Fruit fly (Drosophila melanogaster) whole organism, embryonic: ENCODE measurements around the gene CG31627.

Experiments used
- Abd-B ChIP-seq: fragments of 200-800 bp; sonication (Bioruptor generic); optimal IDR thresholded peaks from 2 replicates; lab custom pipeline; 2018; ENCODE audit warnings: missing biosample characterization, mild to moderate bottlenecking, missing genetic modification characterization, moderate library complexity
- CG10543 ChIP-seq: fragments of 200-800 bp; sonication (Bioruptor generic); optimal IDR thresholded peaks from 3 replicates; lab custom pipeline; 2017; ENCODE audit warnings: missing biosample characterization, mild to moderate bottlenecking, missing genetic modification characterization, moderate library complexity
- CG10654 ChIP-seq: fragments of 200-800 bp; sonication (Bioruptor generic); optimal IDR thresholded peaks from 2 replicates; lab custom pipeline; 2016; ENCODE audit warnings: missing biosample characterization, missing genetic modification characterization
- CG10979 ChIP-seq: fragments of 200-800 bp; sonication (Bioruptor generic); optimal IDR thresholded peaks from 2 replicates; lab custom pipeline; 2018; ENCODE audit warnings: missing biosample characterization, mild to moderate bottlenecking, missing genetic modification characterization, moderate library complexity
- CG14050 ChIP-seq: fragments of 200-800 bp; sonication (Bioruptor generic); IDR thresholded peaks from 3 replicates; pipeline ENCODE4 v1.3.6; 2022; ENCODE audit warnings: missing biosample characterization, missing genetic modification characterization
- CG15601 ChIP-seq: fragments of 200-800 bp; sonication (Bioruptor generic); optimal IDR thresholded peaks from 3 replicates; lab custom pipeline; 2019; ENCODE audit warnings: missing biosample characterization, mild to moderate bottlenecking, missing genetic modification characterization, moderate library complexity
- CG15696 ChIP-seq: fragments of 200-800 bp; sonication (Bioruptor generic); optimal IDR thresholded peaks from 2 replicates; lab custom pipeline; 2019; ENCODE audit warnings: missing biosample characterization, mild to moderate bottlenecking, missing genetic modification characterization, moderate library complexity
- CG18599 ChIP-seq: fragments of 200-800 bp; sonication (Bioruptor generic); optimal IDR thresholded peaks from 3 replicates; lab custom pipeline; 2017; ENCODE audit warnings: missing biosample characterization, missing genetic modification characterization, mild to moderate bottlenecking, moderate library complexity, missing genetic modification reagents
- CG2116 ChIP-seq: fragments of 200-800 bp; sonication (Bioruptor generic); optimal IDR thresholded peaks from 3 replicates; lab custom pipeline; 2018; ENCODE audit warnings: missing biosample characterization, mild to moderate bottlenecking, missing genetic modification characterization
- CG2129 ChIP-seq: fragments of 200-800 bp; sonication (Bioruptor generic); IDR thresholded peaks from 2 replicates; pipeline ENCODE4 v1.3.6; 2022; ENCODE audit warnings: missing biosample characterization, missing genetic modification characterization; ENCODE audit not compliant: partially characterized antibody
- CG32532 ChIP-seq: fragments of 200-800 bp; sonication (Bioruptor generic); IDR thresholded peaks from 2 replicates; pipeline ENCODE4 v1.3.6; 2022; ENCODE audit warnings: missing biosample characterization, missing genetic modification characterization
- CG34422 ChIP-seq: fragments of 200-800 bp; sonication (Bioruptor generic); IDR thresholded peaks from 3 replicates; pipeline ENCODE4 v1.3.6; 2022; ENCODE audit warnings: missing biosample characterization, missing genetic modification characterization
- CG4328 ChIP-seq: fragments of 200-800 bp; sonication (Bioruptor generic); optimal IDR thresholded peaks from 3 replicates; lab custom pipeline; 2017; ENCODE audit warnings: missing biosample characterization, missing genetic modification reagents, missing genetic modification characterization
- CG4404 ChIP-seq: fragments of 200-800 bp; sonication (Bioruptor generic); IDR thresholded peaks from 2 replicates; pipeline ENCODE4 v1.3.6; 2022; ENCODE audit warnings: missing biosample characterization, missing genetic modification characterization
- CG5180 ChIP-seq: fragments of 200-800 bp; sonication (Bioruptor generic); optimal IDR thresholded peaks from 3 replicates; lab custom pipeline; 2017; ENCODE audit warnings: missing biosample characterization, missing genetic modification characterization, mild to moderate bottlenecking, moderate library complexity, missing genetic modification reagents
- CG6175 ChIP-seq: fragments of 200-800 bp; sonication (Bioruptor generic); IDR thresholded peaks from 3 replicates; pipeline ENCODE4 v1.3.6; 2022; ENCODE audit warnings: missing biosample characterization, missing genetic modification characterization
- CG6254 ChIP-seq: fragments of 200-800 bp; sonication (Bioruptor generic); optimal IDR thresholded peaks from 3 replicates; lab custom pipeline; 2017; ENCODE audit warnings: mild to moderate bottlenecking, missing biosample characterization, missing genetic modification reagents, missing genetic modification characterization
- CG6689 ChIP-seq: fragments of 200-800 bp; sonication (Bioruptor generic); IDR thresholded peaks from 2 replicates; pipeline ENCODE4 v1.3.6; 2022; ENCODE audit warnings: missing biosample characterization, missing genetic modification characterization
- CG6791 ChIP-seq: fragments of 200-800 bp; sonication (Bioruptor generic); IDR thresholded peaks from 3 replicates; pipeline ENCODE4 v1.3.6; 2022; ENCODE audit warnings: missing biosample characterization, missing genetic modification characterization; ENCODE audit not compliant: partially characterized antibody
- CG7963 ChIP-seq: fragments of 200-800 bp; sonication (Bioruptor generic); IDR thresholded peaks from 3 replicates; pipeline ENCODE4 v1.3.6; 2022; ENCODE audit warnings: missing biosample characterization, missing genetic modification characterization; ENCODE audit not compliant: partially characterized antibody
- CG8089 ChIP-seq: fragments of 200-800 bp; sonication (Bioruptor generic); optimal IDR thresholded peaks from 3 replicates; lab custom pipeline; 2016; ENCODE audit warnings: missing biosample characterization, missing genetic modification characterization
- CG8388 ChIP-seq: fragments of 200-800 bp; sonication (Bioruptor generic); optimal IDR thresholded peaks from 2 replicates; lab custom pipeline; 2019; ENCODE audit warnings: missing biosample characterization, mild to moderate bottlenecking, missing genetic modification characterization, moderate library complexity
- CG8944 ChIP-seq: fragments of 200-800 bp; sonication (Bioruptor generic); optimal IDR thresholded peaks from 3 replicates; lab custom pipeline; 2016; ENCODE audit warnings: missing biosample characterization, missing genetic modification characterization
- CG9609 ChIP-seq: fragments of 200-800 bp; sonication (Bioruptor generic); optimal IDR thresholded peaks from 3 replicates; lab custom pipeline; 2016; ENCODE audit warnings: missing biosample characterization, missing genetic modification characterization
- CkIIα-i1 ChIP-seq: fragments of 200-800 bp; sonication (Bioruptor generic); IDR thresholded peaks from 2 replicates; pipeline ENCODE4 v1.3.6; 2022; ENCODE audit warnings: missing biosample characterization, missing genetic modification characterization
- Ets65A ChIP-seq: fragments of 200-800 bp; sonication (Bioruptor generic); peaks from one replicate; lab custom pipeline; 2016; ENCODE audit warnings: missing biosample characterization, missing genetic modification characterization
- Lpt ChIP-seq: fragments of >200 bp; optimal IDR thresholded peaks from 2 replicates; lab custom pipeline; 2018; ENCODE audit warnings: missing biosample characterization, missing genetic modification characterization
- Max ChIP-seq: fragments of 200-800 bp; sonication (Bioruptor generic); optimal IDR thresholded peaks from 2 replicates; lab custom pipeline; 2016; ENCODE audit warnings: missing biosample characterization, mild to moderate bottlenecking, missing genetic modification characterization
- Ptx1 ChIP-seq: fragments of 200-800 bp; sonication (Bioruptor generic); IDR thresholded peaks from 2 replicates; pipeline ENCODE4 v1.3.6; 2022; ENCODE audit warnings: missing biosample characterization, missing genetic modification characterization
- Rfx ChIP-seq: fragments of 200-800 bp; sonication (Bioruptor generic); IDR thresholded peaks from 2 replicates; pipeline ENCODE4 v1.3.6; 2022; ENCODE audit warnings: missing biosample characterization, missing genetic modification characterization
- Side ChIP-seq: fragments of 200-800 bp; sonication (Bioruptor generic); optimal IDR thresholded peaks from 2 replicates; lab custom pipeline; 2016; ENCODE audit warnings: missing biosample characterization, missing genetic modification characterization
- ara ChIP-seq: fragments of 200-800 bp; sonication (Bioruptor generic); IDR thresholded peaks from 2 replicates; pipeline ENCODE4 v1.3.6; 2022; ENCODE audit warnings: missing biosample characterization, missing genetic modification characterization
- ato ChIP-seq: fragments of 200-800 bp; sonication (Bioruptor generic); IDR thresholded peaks from 2 replicates; pipeline ENCODE4 v1.3.6; 2022; ENCODE audit warnings: missing biosample characterization, missing genetic modification characterization; ENCODE audit not compliant: partially characterized antibody
- az2 ChIP-seq: fragments of 200-800 bp; sonication (Bioruptor generic); optimal IDR thresholded peaks from 3 replicates; lab custom pipeline; 2016; ENCODE audit warnings: missing biosample characterization, missing genetic modification characterization
- da ChIP-seq: fragments of 200-800 bp; sonication (Bioruptor generic); optimal IDR thresholded peaks from 2 replicates; lab custom pipeline; 2016; ENCODE audit warnings: missing biosample characterization, missing genetic modification characterization
- danr ChIP-seq: fragments of 200-800 bp; sonication (Bioruptor generic); IDR thresholded peaks from 2 replicates; pipeline ENCODE4 v1.3.6; 2022; ENCODE audit warnings: missing biosample characterization, missing genetic modification characterization
- dm ChIP-seq: fragments of 200-800 bp; sonication (Bioruptor generic); optimal IDR thresholded peaks from 3 replicates; lab custom pipeline; 2016; ENCODE audit warnings: missing biosample characterization, missing genetic modification characterization
- dysf ChIP-seq: fragments of 200-800 bp; sonication (Bioruptor generic); IDR thresholded peaks from 3 replicates; pipeline ENCODE4 v1.3.6; 2022; ENCODE audit warnings: missing biosample characterization, missing genetic modification characterization
- fru ChIP-seq: fragments of >200 bp; optimal IDR thresholded peaks from 2 replicates; lab custom pipeline; 2017
- gem ChIP-seq: fragments of 200-800 bp; sonication (Bioruptor generic); optimal IDR thresholded peaks from 2 replicates; lab custom pipeline; 2019; ENCODE audit warnings: missing biosample characterization, mild to moderate bottlenecking, missing genetic modification characterization, moderate library complexity
- gsb ChIP-seq: fragments of 200-800 bp; sonication (Bioruptor generic); IDR thresholded peaks from 2 replicates; pipeline ENCODE4 v1.3.6; 2022; ENCODE audit warnings: missing biosample characterization, missing genetic modification characterization
- ind ChIP-seq: fragments of 200-800 bp; sonication (Bioruptor generic); optimal IDR thresholded peaks from 3 replicates; lab custom pipeline; 2016; ENCODE audit warnings: missing biosample characterization, missing genetic modification characterization
- oc ChIP-seq: fragments of 200-800 bp; sonication (Bioruptor generic); optimal IDR thresholded peaks from 2 replicates; lab custom pipeline; 2018; ENCODE audit warnings: missing biosample characterization, mild to moderate bottlenecking, missing genetic modification characterization, moderate library complexity
- pfk ChIP-seq: fragments of 200-800 bp; sonication (Bioruptor generic); optimal IDR thresholded peaks from 2 replicates; lab custom pipeline; 2018; ENCODE audit warnings: missing biosample characterization, mild to moderate bottlenecking, missing genetic modification characterization, moderate library complexity
- pita ChIP-seq: fragments of 200-800 bp; sonication (Bioruptor generic); optimal IDR thresholded peaks from 2 replicates; lab custom pipeline; 2017; ENCODE audit warnings: missing biosample characterization, mild to moderate bottlenecking, missing genetic modification characterization
- row ChIP-seq: fragments of 200-800 bp; sonication (Bioruptor generic); IDR thresholded peaks from 3 replicates; pipeline ENCODE4 v1.3.6; 2022; ENCODE audit warnings: missing biosample characterization, missing genetic modification characterization
- slp2 ChIP-seq: fragments of 200-800 bp; sonication (Bioruptor generic); optimal IDR thresholded peaks from 2 replicates; lab custom pipeline; 2016; ENCODE audit warnings: missing biosample characterization, missing genetic modification characterization
- sug ChIP-seq: fragments of 200-800 bp; optimal IDR thresholded peaks from 2 replicates; lab custom pipeline; 2019; ENCODE audit warnings: missing biosample characterization, mild to moderate bottlenecking, missing genetic modification characterization, moderate library complexity
- trem ChIP-seq: fragments of 200-800 bp; optimal IDR thresholded peaks from 3 replicates; lab custom pipeline; 2019; ENCODE audit warnings: missing biosample characterization, mild to moderate bottlenecking, missing genetic modification characterization, moderate library complexity
- ttk ChIP-seq: fragments of 200-800 bp; sonication (Bioruptor generic); IDR thresholded peaks from 2 replicates; pipeline ENCODE4 v2.1.2; 2022; ENCODE audit warnings: missing biosample characterization, missing genetic modification characterization
- tx ChIP-seq: fragments of 200-800 bp; sonication (Bioruptor generic); optimal IDR thresholded peaks from 2 replicates; lab custom pipeline; 2016; ENCODE audit warnings: missing biosample characterization, missing genetic modification characterization
- wek ChIP-seq: fragments of 200-800 bp; sonication (Bioruptor generic); optimal IDR thresholded peaks from 3 replicates; lab custom pipeline; 2018; ENCODE audit warnings: missing biosample characterization, mild to moderate bottlenecking, missing genetic modification characterization, moderate library complexity

Gene CG31627

DNA sequence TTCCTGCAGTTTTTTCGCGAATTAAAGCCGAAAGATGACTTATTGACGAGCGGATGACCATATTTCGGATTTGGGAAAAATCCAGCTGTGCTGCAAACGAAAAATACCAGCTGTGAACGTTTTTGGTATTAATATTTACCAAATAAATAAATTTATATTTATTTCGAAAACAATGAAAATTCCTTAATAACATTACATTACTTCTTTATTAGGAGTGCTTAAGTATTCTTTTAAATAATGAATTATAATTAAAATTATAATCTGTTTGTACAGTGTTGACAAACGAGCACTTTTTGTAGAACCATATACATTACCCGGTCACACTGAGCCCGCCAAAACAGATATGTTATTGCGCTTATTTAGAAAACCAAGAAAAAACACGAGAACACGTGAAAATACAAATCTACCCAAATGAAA, 6.6 kb downstream of the CG31627 start, which contains the start of the genes bur and Mcm10 (continued):
- TF ChIP-seq Max (no peak), sug (tag; lab: Kevin White, UChicago) (no peak), CG15601 (tag; lab: Kevin White, UChicago) (no peak), CG6689 (GFP tag; lab: Robert Waterston, UW) (no peak), slp2 (GFP tag; lab: Kevin White, UChicago) (no peak), CG6175 (GFP tag; lab: Robert Waterston, UW) (no peak), CG34422 (no peak), trem (tag; lab: Kevin White, UChicago) (peak; percentile 83), ind (GFP tag; lab: Kevin White, UChicago) (no peak), dm (no peak), da (no peak), ttk (GFP tag; lab: Robert Waterston, UW) (no peak), CG4328 (no peak), CG14050 (GFP tag; lab: Robert Waterston, UW) (no peak), pita (GFP tag; lab: Kevin White, UChicago) (no peak), Lpt (GFP tag; lab: Kevin White, UChicago) (no peak), CG10979 (tag; lab: Kevin White, UChicago) (peak; percentile 11), CG6791 (GFP tag; lab: Robert Waterston, UW) (no peak), Rfx (GFP tag; lab: Robert Waterston, UW) (no peak), CG4404 (GFP tag; lab: Robert Waterston, UW) (no peak)

DNA sequence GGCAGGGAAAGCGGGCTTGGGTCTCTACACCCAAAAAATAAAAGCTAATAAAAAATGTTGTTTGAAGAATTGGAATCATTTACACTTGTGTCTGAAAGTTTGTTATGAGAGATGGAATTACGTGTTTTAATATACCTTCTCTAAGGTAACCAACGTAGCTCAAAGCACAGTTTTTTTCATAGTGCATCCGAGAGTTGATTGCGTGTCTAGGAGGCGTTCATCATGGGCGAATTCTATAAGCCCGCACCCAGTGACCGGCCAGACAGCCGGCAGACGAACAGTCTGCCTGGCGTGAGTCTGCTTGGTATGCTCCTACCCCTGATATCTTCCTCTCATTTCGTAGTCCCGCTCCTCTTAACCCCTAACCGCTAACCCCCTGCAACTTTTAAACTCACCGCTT, 14.7 kb downstream of the CG31627 start:
- no peak for TF ChIP-seq tx (GFP tag; lab: Kevin White, UChicago)
- TF ChIP-seq pfk, result no peak
- TF ChIP-seq CG2129 (GFP tag; lab: Robert Waterston, UW), result no peak
- TF ChIP-seq row (GFP tag; lab: Robert Waterston, UW), result peak; percentile 27; the same call in 1 of the 3 replicates
- no peak for TF ChIP-seq CG8944 (GFP tag; lab: Kevin White, UChicago)
- TF ChIP-seq CG18599 (GFP tag; lab: Kevin White, UChicago), result peak; percentile 1
- TF ChIP-seq CG5180 (GFP tag; lab: Kevin White, UChicago), result no peak
- TF ChIP-seq dysf, result peak; percentile 25; the same call in 1 of the 3 replicates
- peak; percentile 31; the same call in 1 of the 2 replicates for TF ChIP-seq Ptx1
- TF ChIP-seq CG8388 (GFP tag; lab: Kevin White, UChicago), result no peak
- TF ChIP-seq az2, result no peak
- no peak for TF ChIP-seq CG15696
- no peak for TF ChIP-seq CkIIα-i1 (GFP tag; lab: Robert Waterston, UW)
- no peak for TF ChIP-seq gem (tag; lab: Kevin White, UChicago)
- TF ChIP-seq gsb, result no peak
- TF ChIP-seq CG8089 (GFP tag; lab: Kevin White, UChicago), result no peak
- no peak for TF ChIP-seq Side (GFP tag; lab: Kevin White, UChicago)
- TF ChIP-seq oc (tag; lab: Kevin White, UChicago), result no peak
- no peak for TF ChIP-seq CG10543 (GFP tag; lab: Kevin White, UChicago)
- TF ChIP-seq CG7963 (GFP tag; lab: Robert Waterston, UW), result no peak
- TF ChIP-seq CG6254 (GFP tag; lab: Kevin White, UChicago), result no peak
- TF ChIP-seq ara (GFP tag; lab: Robert Waterston, UW), result no peak
- no peak for TF ChIP-seq CG10654 (GFP tag; lab: Kevin White, UChicago)
- TF ChIP-seq fru (lab: Kevin White, UChicago), result no peak
- TF ChIP-seq Rfx (GFP tag; lab: Robert Waterston, UW), result 0 out of 2 replicates have a peak, but pooled peaks have one; percentile 24
- no peak for TF ChIP-seq wek (GFP tag; lab: Kevin White, UChicago)
- TF ChIP-seq Abd-B, result no peak
- no peak for TF ChIP-seq CG9609
- TF ChIP-seq CG2116 (GFP tag; lab: Kevin White, UChicago), result no peak
- TF ChIP-seq ato (GFP tag; lab: Robert Waterston, UW), result no peak
- peak; percentile 81 for TF ChIP-seq Ets65A
- 0 out of 2 replicates have a peak, but pooled peaks have one; percentile 14 for TF ChIP-seq CG32532 (GFP tag; lab: Robert Waterston, UW)
- 0 out of 2 replicates have a peak, but pooled peaks have one; percentile 11 for TF ChIP-seq danr
